Worm (Caenorhabditis elegans) whole organism, L1 larva: ENCODE data around the gene srx-101.

ENCODE experiments used
- F16B12.6 ChIP-seq: fragments of 150-350 bp; optimal IDR thresholded peaks from 2 replicates; lab custom pipeline; 2014; ENCODE audit warnings: missing biosample characterization, missing genetic modification characterization
- Y116A8C.19 ChIP-seq: sonication (generic microtip); optimal IDR thresholded peaks from 2 replicates; lab custom pipeline; 2016; ENCODE audit warnings: missing compliant biosample characterization, missing genetic modification characterization, borderline replicate concordance
- alr-1 ChIP-seq: fragments of 200-800 bp; sonication (Bioruptor generic); optimal IDR thresholded peaks from 2 replicates; lab custom pipeline; 2018; ENCODE audit warnings: borderline replicate concordance, mild to moderate bottlenecking, missing genetic modification characterization, missing compliant biosample characterization
- aly-2 ChIP-seq: fragments of 150-350 bp; optimal IDR thresholded peaks from 2 replicates; lab custom pipeline; 2014; ENCODE audit warnings: missing biosample characterization, missing genetic modification characterization
- ama-1 ChIP-seq: fragments of 150-350 bp; optimal IDR thresholded peaks from 2 replicates; lab custom pipeline; 2014
- ceh-63 ChIP-seq: fragments of 200-800 bp; sonication (Bioruptor generic); optimal IDR thresholded peaks from 2 replicates; lab custom pipeline; 2018; ENCODE audit warnings: mild to moderate bottlenecking, missing genetic modification characterization, missing compliant biosample characterization
- ceh-88 ChIP-seq: fragments of 200-800 bp; sonication (Bioruptor generic); IDR thresholded peaks from 2 replicates; pipeline ENCODE4 v1.3.6; 2022; ENCODE audit warnings: missing genetic modification characterization, missing compliant biosample characterization
- ceh-90 ChIP-seq: sonication (generic microtip); optimal IDR thresholded peaks from 2 replicates; lab custom pipeline; 2016; ENCODE audit warnings: missing genetic modification characterization, missing compliant biosample characterization
- dsc-1 ChIP-seq: sonication (generic microtip); optimal IDR thresholded peaks from 2 replicates; lab custom pipeline; 2016; ENCODE audit warnings: mild to moderate bottlenecking, missing genetic modification characterization, missing compliant biosample characterization
- efl-1 ChIP-seq, 4 experiments: fragments of 150-350 bp; optimal IDR thresholded peaks in 3 of 4; peaks in 1 of 4; 1 replicate in 1 of 4; 2 replicates in 3 of 4; lab custom pipeline; 2014; ENCODE audit warnings: missing biosample characterization in 2 of 4, missing genetic modification characterization in 2 of 4, missing genetic modification reagents in 2 of 4
- elt-2 ChIP-seq: sonication (generic microtip); optimal IDR thresholded peaks from 2 replicates; lab custom pipeline; 2016; ENCODE audit warnings: missing genetic modification characterization, mild to moderate bottlenecking, inconsistent platforms, missing compliant biosample characterization, missing genetic modification reagents
- elt-3 ChIP-seq, 6 experiments: fragments of 150-350 bp in 1 of 6; sonication (generic microtip); optimal IDR thresholded peaks; 2 replicates each; lab custom pipeline; 2017 to 2018; ENCODE audit warnings: missing biosample characterization in 6 of 6, missing genetic modification characterization in 6 of 6, inconsistent platforms in 1 of 6
- ets-5 ChIP-seq: fragments of 200-800 bp; sonication (Bioruptor generic); IDR thresholded peaks from 2 replicates; pipeline ENCODE4 v1.3.6; 2022; ENCODE audit warnings: missing genetic modification characterization, missing compliant biosample characterization
- hlh-4 ChIP-seq: sonication (generic microtip); optimal IDR thresholded peaks from 2 replicates; lab custom pipeline; 2016; ENCODE audit warnings: mild to moderate bottlenecking, missing genetic modification characterization, missing compliant biosample characterization
- hpl-2 ChIP-seq: fragments of 150-350 bp; optimal IDR thresholded peaks from 2 replicates; lab custom pipeline; 2014; ENCODE audit warnings: missing biosample characterization, missing genetic modification reagents, missing genetic modification characterization
- lin-35 ChIP-seq, 2 experiments: fragments of 150-350 bp; optimal IDR thresholded peaks; 2 replicates each; lab custom pipeline; 2014; ENCODE audit warnings: missing biosample characterization in 2 of 2, missing genetic modification characterization in 2 of 2, missing genetic modification reagents in 2 of 2
- lin-39 ChIP-seq: fragments of 150-350 bp; optimal IDR thresholded peaks from 2 replicates; lab custom pipeline; 2014; ENCODE audit warnings: missing biosample characterization, missing genetic modification reagents, missing genetic modification characterization
- lir-3 ChIP-seq: sonication (generic microtip); optimal IDR thresholded peaks from 2 replicates; lab custom pipeline; 2016; ENCODE audit warnings: mild to moderate bottlenecking, missing genetic modification characterization, moderate library complexity, missing compliant biosample characterization; ENCODE audit not compliant: poor library complexity
- mab-9 ChIP-seq: fragments of 200-800 bp; sonication (Bioruptor generic); IDR thresholded peaks from 2 replicates; pipeline ENCODE4 v1.3.6; 2022; ENCODE audit warnings: missing genetic modification reagents, missing genetic modification characterization, missing compliant biosample characterization
- mdl-1 ChIP-seq, 2 experiments: fragments of 150-350 bp; optimal IDR thresholded peaks; 2 replicates each; lab custom pipeline; 2014 to 2017; ENCODE audit warnings: missing biosample characterization in 2 of 2, missing genetic modification characterization in 2 of 2, inconsistent platforms in 1 of 2
- nhr-11 ChIP-seq: fragments of 150-350 bp; optimal IDR thresholded peaks from 2 replicates; lab custom pipeline; 2014; ENCODE audit warnings: missing biosample characterization, missing genetic modification characterization
- nhr-12 ChIP-seq: sonication (generic microtip); optimal IDR thresholded peaks from 2 replicates; lab custom pipeline; 2017; ENCODE audit warnings: missing biosample characterization, missing genetic modification characterization
- nhr-237 ChIP-seq: fragments of 150-350 bp; optimal IDR thresholded peaks from 2 replicates; lab custom pipeline; 2014; ENCODE audit warnings: missing biosample characterization, missing genetic modification characterization
- nhr-47 ChIP-seq: sonication (generic microtip); optimal IDR thresholded peaks from 2 replicates; lab custom pipeline; 2016; ENCODE audit warnings: mild to moderate bottlenecking, missing genetic modification characterization, moderate library complexity, missing compliant biosample characterization
- nhr-71 ChIP-seq: sonication (generic microtip); optimal IDR thresholded peaks from 2 replicates; lab custom pipeline; 2016; ENCODE audit warnings: mild to moderate bottlenecking, missing genetic modification characterization, moderate library complexity, missing compliant biosample characterization
- nhr-85 ChIP-seq: sonication (generic microtip); peaks from one replicate; lab custom pipeline; 2016; ENCODE audit warnings: missing genetic modification characterization, inconsistent platforms, missing compliant biosample characterization
- pqm-1 ChIP-seq: sonication (generic microtip); optimal IDR thresholded peaks from 3 replicates; lab custom pipeline; 2017; ENCODE audit warnings: missing biosample characterization, missing genetic modification characterization
- skn-1 ChIP-seq: fragments of 150-350 bp; optimal IDR thresholded peaks from 2 replicates; lab custom pipeline; 2014; ENCODE audit warnings: missing biosample characterization, missing genetic modification characterization
- snpc-4 ChIP-seq: fragments of 150-350 bp; optimal IDR thresholded peaks from 2 replicates; lab custom pipeline; 2014; ENCODE audit warnings: missing biosample characterization, missing genetic modification characterization
- tbx-2 ChIP-seq: sonication (generic microtip); optimal IDR thresholded peaks from 2 replicates; lab custom pipeline; 2016; ENCODE audit warnings: missing genetic modification characterization, missing compliant biosample characterization
- unc-30 ChIP-seq: sonication (generic microtip); optimal IDR thresholded peaks from 2 replicates; lab custom pipeline; 2017; ENCODE audit warnings: missing biosample characterization, missing genetic modification characterization
- xbp-1 ChIP-seq: sonication (generic microtip); optimal IDR thresholded peaks from 2 replicates; lab custom pipeline; 2016; ENCODE audit warnings: missing genetic modification characterization, missing compliant biosample characterization
- zag-1 ChIP-seq: fragments of 150-350 bp; optimal IDR thresholded peaks from 2 replicates; lab custom pipeline; 2014; ENCODE audit warnings: missing biosample characterization, missing genetic modification characterization
- zip-4 ChIP-seq: fragments of 200-800 bp; sonication (Bioruptor generic); optimal IDR thresholded peaks from 2 replicates; lab custom pipeline; 2018; ENCODE audit warnings: mild to moderate bottlenecking, missing genetic modification characterization, moderate library complexity, missing compliant biosample characterization
- ztf-4 ChIP-seq: fragments of 150-350 bp; optimal IDR thresholded peaks from 2 replicates; lab custom pipeline; 2014; ENCODE audit warnings: missing biosample characterization, missing genetic modification characterization

The srx-101 gene

ce11 chrII:3699591-3699990, 9.0 kb upstream of the srx-101 start, which contains the start of gene srx-104:
Gene srx-104, minus strand, starts transcription at chrII:3699691.
- TF ChIP-seq lir-3 (tag; lab: Kevin White, UChicago) (no peak), lin-39 (tag; lab: Kevin White, UChicago) (no peak), nhr-47 (tag; lab: Kevin White, UChicago) (no peak), ztf-4 (tag; lab: Kevin White, UChicago) (no peak), ama-1 (lab: Kevin White, UChicago) (no peak), ets-5 (GFP tag; lab: Robert Waterston, UW) (no peak), pqm-1 (tag; lab: Kevin White, UChicago) (no peak), zag-1 (tag; lab: Kevin White, UChicago) (no peak), mab-9 (GFP tag; lab: Robert Waterston, UW) (no peak), ceh-88 (GFP tag; lab: Robert Waterston, UW) (no peak), nhr-11 (tag; lab: Kevin White, UChicago) (no peak), F16B12.6 (tag; lab: Kevin White, UChicago) (no peak), hlh-4 (tag; lab: Kevin White, UChicago) (no peak), ceh-90 (tag; lab: Kevin White, UChicago) (no peak), mdl-1 (tag; optimal IDR thresholded peaks at IDR 0.05; lab: Kevin White, UChicago) (no peak), tbx-2 (tag; lab: Kevin White, UChicago) (no peak), nhr-85 (tag; lab: Kevin White, UChicago) (no peak), elt-3 (tag; optimal IDR thresholded peaks at IDR 0.05; lab: Kevin White, UChicago) (no peak), lin-35 (GFP tag; optimal IDR thresholded peaks at IDR 0.05; lab: Kevin White, UChicago) (no peak), xbp-1 (tag; lab: Kevin White, UChicago) (no peak)
- TF ChIP-seq, all 84 proteins: peak for 0

ce11 chrII:3694664-3695063, 4.1 kb upstream of the srx-101 start, which contains the start of gene srx-102:
Gene srx-102, minus strand, starts transcription at chrII:3694764.
- no peak for TF ChIP-seq nhr-71 (tag; lab: Kevin White, UChicago)
- TF ChIP-seq mdl-1 (tag; optimal IDR thresholded peaks at IDR 0.05; lab: Kevin White, UChicago), result no peak
- no peak for TF ChIP-seq nhr-12 (tag; lab: Kevin White, UChicago)
- no peak for TF ChIP-seq alr-1
- TF ChIP-seq F16B12.6 (tag; lab: Kevin White, UChicago), result no peak

ce11 chrII:3688333-3688732, 2.2 kb downstream of the srx-101 start, which contains the start of gene ifas-1:
Gene ifas-1, minus strand, starts transcription at chrII:3688719.
- no peak for TF ChIP-seq xbp-1 (tag; lab: Kevin White, UChicago)
- no peak for TF ChIP-seq snpc-4 (tag; lab: Kevin White, UChicago)
- TF ChIP-seq Y116A8C.19 (tag; lab: Kevin White, UChicago), result no peak
- TF ChIP-seq hpl-2, result no peak
- TF ChIP-seq elt-2 (tag; lab: Kevin White, UChicago), result no peak
- TF ChIP-seq aly-2, result no peak
- TF ChIP-seq ceh-63 (GFP tag; lab: Kevin White, UChicago), result no peak
- TF ChIP-seq, all 84 proteins: peak for 0

ce11 chrII:3684487-3685067, 6.0 kb downstream of the srx-101 start:
- peak; percentile 47 for TF ChIP-seq zip-4 (GFP tag; lab: Kevin White, UChicago)
- TF ChIP-seq dsc-1 (tag; lab: Kevin White, UChicago), result no peak
- TF ChIP-seq nhr-237 (tag; lab: Kevin White, UChicago), result no peak
- peak; percentile 17 for TF ChIP-seq skn-1 (tag; lab: Kevin White, UChicago)
- TF ChIP-seq lin-39 (tag; lab: Kevin White, UChicago), result no peak
- TF ChIP-seq unc-30, result no peak
- no peak for TF ChIP-seq efl-1 (optimal IDR thresholded peaks at IDR 0.05; lab: Kevin White, UChicago)
- peak in 1 of 2 experiments; percentile 78 for TF ChIP-seq efl-1 (GFP tag; optimal IDR thresholded peaks at IDR 0.05 in 1 of 2; lab: Kevin White, UChicago)
